Worm (Caenorhabditis elegans) whole organism, late embryonic: ENCODE measurements around the gene T19C3.3.
A peak's percentile ranks its signal among the peaks of the same experiment; 100 is the strongest.

Experiments used
- C38D4.7 ChIP-seq: fragments of 200-800 bp; sonication (Bioruptor generic); optimal IDR thresholded peaks from 2 replicates; lab custom pipeline; 2018; ENCODE audit warnings: mild to moderate bottlenecking, missing genetic modification characterization, moderate library complexity, missing compliant biosample characterization
- F13H6.1 ChIP-seq: sonication (generic microtip); optimal IDR thresholded peaks from 2 replicates; lab custom pipeline; 2016; ENCODE audit warnings: missing genetic modification characterization, missing compliant biosample characterization
- K02D7.2 ChIP-seq: sonication (generic microtip); optimal IDR thresholded peaks from 2 replicates; lab custom pipeline; 2017; ENCODE audit warnings: mild to moderate bottlenecking, missing genetic modification characterization, missing compliant biosample characterization
- T23F11.4 ChIP-seq: fragments of 200-800 bp; sonication (Bioruptor generic); optimal IDR thresholded peaks from 2 replicates; lab custom pipeline; 2018; ENCODE audit warnings: mild to moderate bottlenecking, missing genetic modification characterization, missing compliant biosample characterization
- ahr-1 ChIP-seq: sonication (generic microtip); optimal IDR thresholded peaks from 2 replicates; lab custom pipeline; 2016; ENCODE audit warnings: missing genetic modification characterization, missing compliant biosample characterization
- ama-1 ChIP-seq: fragments of 150-350 bp; optimal IDR thresholded peaks from 2 replicates; lab custom pipeline; 2014
- ceh-14 ChIP-seq: sonication (generic microtip); optimal IDR thresholded peaks from 2 replicates; lab custom pipeline; 2016; ENCODE audit warnings: missing genotype, missing genetic modification characterization, missing compliant biosample characterization
- ceh-18 ChIP-seq: sonication (generic microtip); optimal IDR thresholded peaks from 2 replicates; lab custom pipeline; 2016; ENCODE audit warnings: missing genetic modification characterization, missing compliant biosample characterization
- ceh-19 ChIP-seq: fragments of 200-800 bp; sonication (Bioruptor generic); optimal IDR thresholded peaks from 2 replicates; lab custom pipeline; 2018; ENCODE audit warnings: mild to moderate bottlenecking, missing genetic modification characterization, missing compliant biosample characterization
- ceh-2 ChIP-seq: sonication (generic microtip); optimal IDR thresholded peaks from 2 replicates; lab custom pipeline; 2016; ENCODE audit warnings: missing genotype, missing genetic modification characterization, missing compliant biosample characterization
- ceh-22 ChIP-seq: sonication (generic microtip); optimal IDR thresholded peaks from 2 replicates; lab custom pipeline; 2017; ENCODE audit warnings: missing biosample characterization, missing genetic modification characterization
- ceh-24 ChIP-seq: sonication (generic microtip); optimal IDR thresholded peaks from 2 replicates; lab custom pipeline; 2016; ENCODE audit warnings: mild to moderate bottlenecking, missing genetic modification characterization, missing compliant biosample characterization
- ceh-30 ChIP-seq: fragments of 150-350 bp; optimal IDR thresholded peaks from 2 replicates; lab custom pipeline; 2014; ENCODE audit warnings: missing biosample characterization, missing genetic modification characterization
- ceh-31 ChIP-seq: sonication (generic microtip); optimal IDR thresholded peaks from 2 replicates; lab custom pipeline; 2016; ENCODE audit warnings: missing genetic modification characterization, missing compliant biosample characterization
- ceh-34 ChIP-seq: sonication (generic microtip); optimal IDR thresholded peaks from 2 replicates; lab custom pipeline; 2016; ENCODE audit warnings: mild to moderate bottlenecking, missing genetic modification characterization, missing compliant biosample characterization
- ceh-45 ChIP-seq: fragments of 200-800 bp; sonication (Bioruptor generic); IDR thresholded peaks from 2 replicates; pipeline ENCODE4 v1.3.6; 2022; ENCODE audit warnings: missing genetic modification reagents, missing genetic modification characterization, missing compliant biosample characterization
- che-1 ChIP-seq: sonication (generic microtip); optimal IDR thresholded peaks from 2 replicates; lab custom pipeline; 2016; ENCODE audit warnings: mild to moderate bottlenecking, missing genetic modification characterization, missing compliant biosample characterization
- elt-4 ChIP-seq: sonication (generic microtip); optimal IDR thresholded peaks from 2 replicates; lab custom pipeline; 2016; ENCODE audit warnings: missing genetic modification characterization, missing compliant biosample characterization
- ets-4 ChIP-seq: sonication (generic microtip); optimal IDR thresholded peaks from 2 replicates; lab custom pipeline; 2016; ENCODE audit warnings: missing genetic modification characterization, missing compliant biosample characterization
- eyg-1 ChIP-seq: sonication (generic microtip); optimal IDR thresholded peaks from 2 replicates; lab custom pipeline; 2016; ENCODE audit warnings: missing genotype, missing genetic modification characterization, missing compliant biosample characterization
- fax-1 ChIP-seq: sonication (generic microtip); optimal IDR thresholded peaks from 2 replicates; lab custom pipeline; 2016; ENCODE audit warnings: missing genotype, missing genetic modification characterization, missing compliant biosample characterization
- fkh-10 ChIP-seq: fragments of 150-350 bp; optimal IDR thresholded peaks from 2 replicates; lab custom pipeline; 2014; ENCODE audit warnings: missing biosample characterization, missing genetic modification reagents, missing genetic modification characterization
- gmeb-2 ChIP-seq: sonication (generic microtip); optimal IDR thresholded peaks from 2 replicates; lab custom pipeline; 2016; ENCODE audit warnings: missing genetic modification characterization, inconsistent platforms, missing compliant biosample characterization
- hlh-13 ChIP-seq: fragments of 200-800 bp; sonication (Bioruptor generic); optimal IDR thresholded peaks from 2 replicates; lab custom pipeline; 2018; ENCODE audit warnings: mild to moderate bottlenecking, missing genetic modification characterization, missing compliant biosample characterization
- hlh-30 ChIP-seq: sonication (generic microtip); optimal IDR thresholded peaks from 2 replicates; lab custom pipeline; 2017; ENCODE audit warnings: antibody characterized with exemption, missing genetic modification characterization, missing compliant biosample characterization; ENCODE audit not compliant: insufficient read depth
- hlh-6 ChIP-seq: sonication (generic microtip); optimal IDR thresholded peaks from 2 replicates; lab custom pipeline; 2016; ENCODE audit warnings: missing genotype, missing genetic modification characterization, missing compliant biosample characterization
- hlh-8 ChIP-seq: sonication (generic microtip); optimal IDR thresholded peaks from 2 replicates; lab custom pipeline; 2016; ENCODE audit warnings: missing genotype, missing genetic modification characterization, missing compliant biosample characterization
- lim-6 ChIP-seq: sonication (generic microtip); optimal IDR thresholded peaks from 2 replicates; lab custom pipeline; 2016; ENCODE audit warnings: missing genetic modification characterization, missing compliant biosample characterization
- lin-11 ChIP-seq: fragments of 200-800 bp; sonication (Bioruptor generic); optimal IDR thresholded peaks from 2 replicates; lab custom pipeline; 2018; ENCODE audit warnings: mild to moderate bottlenecking, missing genetic modification characterization, missing compliant biosample characterization
- madf-2 ChIP-seq: sonication (generic microtip); optimal IDR thresholded peaks from 2 replicates; lab custom pipeline; 2017; ENCODE audit warnings: missing genetic modification characterization, missing compliant biosample characterization
- mec-3 ChIP-seq: sonication (generic microtip); optimal IDR thresholded peaks from 2 replicates; lab custom pipeline; 2016; ENCODE audit warnings: borderline replicate concordance, missing genetic modification characterization, missing compliant biosample characterization
- nhr-11 ChIP-seq: fragments of 150-350 bp; optimal IDR thresholded peaks from 2 replicates; lab custom pipeline; 2014; ENCODE audit warnings: missing biosample characterization, missing genetic modification characterization
- npax-4 ChIP-seq: sonication (generic microtip); optimal IDR thresholded peaks from 2 replicates; lab custom pipeline; 2016; ENCODE audit warnings: missing genetic modification characterization, missing compliant biosample characterization
- odd-2 ChIP-seq: sonication (generic microtip); optimal IDR thresholded peaks from 2 replicates; lab custom pipeline; 2017; ENCODE audit warnings: antibody characterized with exemption, mild to moderate bottlenecking, missing genetic modification characterization, missing compliant biosample characterization
- pag-3 ChIP-seq: sonication (generic microtip); optimal IDR thresholded peaks from 2 replicates; lab custom pipeline; 2016; ENCODE audit warnings: missing compliant biosample characterization, missing genetic modification characterization, borderline replicate concordance
- pat-9 ChIP-seq: fragments of 200-800 bp; sonication (Bioruptor generic); optimal IDR thresholded peaks from 2 replicates; lab custom pipeline; 2018; ENCODE audit warnings: mild to moderate bottlenecking, missing genetic modification characterization, moderate library complexity, missing compliant biosample characterization
- pax-1 ChIP-seq: fragments of 150-350 bp; optimal IDR thresholded peaks from 2 replicates; lab custom pipeline; 2014; ENCODE audit warnings: missing biosample characterization, missing genetic modification characterization
- pha-2 ChIP-seq: sonication (generic microtip); optimal IDR thresholded peaks from 2 replicates; lab custom pipeline; 2017; ENCODE audit warnings: mild to moderate bottlenecking, missing genetic modification characterization, missing compliant biosample characterization
- pha-4 ChIP-seq: fragments of 150-350 bp; optimal IDR thresholded peaks from 2 replicates; lab custom pipeline; 2018; ENCODE audit warnings: missing biosample characterization, missing genetic modification reagents, missing genetic modification characterization
- pqm-1 ChIP-seq: sonication (generic microtip); optimal IDR thresholded peaks from 2 replicates; lab custom pipeline; 2016; ENCODE audit warnings: missing genetic modification characterization, missing compliant biosample characterization
- pros-1 ChIP-seq: fragments of 150-350 bp; optimal IDR thresholded peaks from 2 replicates; lab custom pipeline; 2014; ENCODE audit warnings: missing biosample characterization, missing genetic modification reagents, missing genetic modification characterization
- ref-2 ChIP-seq: sonication (generic microtip); optimal IDR thresholded peaks from 2 replicates; lab custom pipeline; 2016; ENCODE audit warnings: missing genetic modification characterization, missing compliant biosample characterization
- sox-2 ChIP-seq: fragments of 200-800 bp; sonication (Bioruptor generic); IDR thresholded peaks from 2 replicates; pipeline ENCODE4 v1.3.6; 2022; ENCODE audit warnings: missing genetic modification reagents, missing genetic modification characterization, missing compliant biosample characterization
- sox-4 ChIP-seq: sonication (generic microtip); optimal IDR thresholded peaks from 2 replicates; lab custom pipeline; 2017; ENCODE audit warnings: mild to moderate bottlenecking, missing genetic modification characterization, inconsistent platforms, missing compliant biosample characterization
- tbx-2 ChIP-seq: sonication (generic microtip); optimal IDR thresholded peaks from 2 replicates; lab custom pipeline; 2016; ENCODE audit warnings: missing genetic modification characterization, missing compliant biosample characterization
- tbx-7 ChIP-seq: sonication (generic microtip); optimal IDR thresholded peaks from 2 replicates; lab custom pipeline; 2016; ENCODE audit warnings: missing genotype, missing genetic modification characterization, missing compliant biosample characterization
- ttx-3 ChIP-seq: sonication (generic microtip); optimal IDR thresholded peaks from 2 replicates; lab custom pipeline; 2016; ENCODE audit warnings: missing genetic modification reagents, missing genetic modification characterization, missing compliant biosample characterization
- unc-42 ChIP-seq: sonication (generic microtip); optimal IDR thresholded peaks from 2 replicates; lab custom pipeline; 2016; ENCODE audit warnings: missing genotype, missing genetic modification characterization, missing compliant biosample characterization
- zip-5 ChIP-seq: sonication (generic microtip); optimal IDR thresholded peaks from 2 replicates; lab custom pipeline; 2016; ENCODE audit warnings: missing genetic modification characterization, missing compliant biosample characterization
- ztf-16 ChIP-seq: sonication (generic microtip); optimal IDR thresholded peaks from 2 replicates; lab custom pipeline; 2017; ENCODE audit warnings: missing genetic modification characterization, missing compliant biosample characterization

Gene T19C3.3

DNA sequence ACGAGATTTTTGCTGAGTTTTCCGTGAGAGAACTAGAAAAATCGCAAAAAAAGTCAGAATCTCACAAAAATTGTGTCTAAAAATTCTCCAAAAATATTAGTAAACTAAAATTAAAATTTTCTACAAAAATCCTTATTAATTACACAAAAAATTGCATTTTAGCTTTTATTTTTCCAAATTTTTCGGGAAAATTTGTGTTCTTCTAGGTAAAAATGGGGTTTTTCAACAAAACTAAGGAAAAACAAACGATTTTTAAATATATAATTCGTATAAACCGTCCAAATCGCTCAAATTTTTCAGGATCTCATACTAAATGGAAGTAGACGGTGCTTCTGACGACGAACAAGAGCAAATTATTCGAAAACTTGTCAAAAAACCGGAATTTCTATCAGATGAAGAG, 27.4 kb upstream of the T19C3.3 start, which contains the start of gene W06E11.1:
Gene W06E11.1 (plus strand): TSS at position 301 of the 400 bp plus-strand sequence.
- TF ChIP-seq F13H6.1 (tag; lab: Kevin White, UChicago) (no peak), ceh-24 (tag; lab: Kevin White, UChicago) (no peak), ceh-34 (tag; lab: Kevin White, UChicago) (no peak), ceh-19 (GFP tag; lab: Kevin White, UChicago) (no peak), ceh-22 (no peak), sox-2 (GFP tag; lab: Robert Waterston, UW) (no peak), K02D7.2 (tag; lab: Kevin White, UChicago) (no peak), npax-4 (no peak), gmeb-2 (no peak), ceh-14 (tag; lab: Kevin White, UChicago) (no peak)

DNA sequence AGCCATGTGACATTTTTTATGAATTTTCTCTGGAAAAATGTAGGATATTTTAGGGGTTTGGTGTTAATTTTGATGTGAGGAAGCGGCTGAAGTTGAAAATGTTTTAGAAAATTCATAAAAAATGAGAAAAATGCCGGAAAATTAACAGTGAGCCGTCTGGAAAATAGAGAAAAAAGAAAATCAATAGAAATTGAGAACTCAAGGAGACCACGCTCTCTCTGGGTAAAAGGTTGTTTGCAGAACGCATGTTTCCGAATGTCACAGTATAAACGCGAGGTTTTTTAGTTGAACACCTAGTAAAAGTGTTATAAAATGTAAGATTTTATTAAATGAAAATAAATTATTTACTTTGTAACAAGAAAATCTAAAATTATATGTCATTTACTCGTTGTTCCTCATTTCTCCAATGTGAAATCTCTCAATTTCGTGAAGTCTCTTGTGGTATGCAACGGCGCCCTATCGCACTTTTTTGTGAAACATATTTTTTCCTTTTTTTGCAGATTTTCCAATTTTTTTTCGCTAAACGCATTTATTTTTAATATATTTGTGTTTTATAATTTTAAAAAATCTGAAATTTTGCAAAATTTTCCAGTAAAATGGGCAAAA, 26.0 kb upstream of the T19C3.3 start, which contains the start of the genes tag-266 and tag-267:
Gene tag-266 (minus strand): TSS at position 29 of the 606 bp plus-strand sequence.
Gene tag-267 (plus strand): TSS at position 593 of the 606 bp plus-strand sequence.
- TF ChIP-seq npax-4 (peak; percentile 21), ceh-19 (GFP tag; lab: Kevin White, UChicago) (peak; percentile 56), T23F11.4 (GFP tag; lab: Kevin White, UChicago) (peak; percentile 2), pros-1 (no peak), pag-3 (tag; lab: Kevin White, UChicago) (peak; percentile 22), hlh-8 (peak; percentile 96), sox-2 (GFP tag; lab: Robert Waterston, UW) (no peak), ceh-22 (no peak), tbx-2 (tag; lab: Kevin White, UChicago) (peak; percentile 92), ama-1 (lab: Kevin White, UChicago) (no peak), ceh-14 (tag; lab: Kevin White, UChicago) (peak; percentile 87), pha-4 (no peak), fkh-10 (GFP tag; lab: Kevin White, UChicago) (no peak), ceh-18 (tag; lab: Kevin White, UChicago) (peak; percentile 59), odd-2 (tag; lab: Kevin White, UChicago) (no peak), madf-2 (tag; lab: Kevin White, UChicago) (peak; percentile 34), eyg-1 (tag; lab: Kevin White, UChicago) (peak; percentile 61), che-1 (peak; percentile 24), nhr-11 (tag; lab: Kevin White, UChicago) (no peak), fax-1 (tag; lab: Kevin White, UChicago) (peak; percentile 93), zip-5 (tag; lab: Kevin White, UChicago) (peak; percentile 98), ahr-1 (tag; lab: Kevin White, UChicago) (peak; percentile 94), tbx-7 (tag; lab: Kevin White, UChicago) (peak; percentile 87), hlh-30 (no peak), hlh-6 (tag; lab: Kevin White, UChicago) (no peak), C38D4.7 (GFP tag; lab: Kevin White, UChicago) (peak; percentile 53), ceh-34 (tag; lab: Kevin White, UChicago) (peak; percentile 69), lim-6 (tag; lab: Kevin White, UChicago) (peak; percentile 76), elt-4 (tag; lab: Kevin White, UChicago) (no peak), mec-3 (peak; percentile 25), pha-2 (tag; lab: Kevin White, UChicago) (peak; percentile 85), ets-4 (tag; lab: Kevin White, UChicago) (peak; percentile 89), ceh-30 (tag; lab: Kevin White, UChicago) (no peak), pax-1 (tag; lab: Kevin White, UChicago) (no peak), hlh-13 (GFP tag; lab: Kevin White, UChicago) (no peak), sox-4 (tag; lab: Kevin White, UChicago) (peak; percentile 31), ztf-16 (tag; lab: Kevin White, UChicago) (peak; percentile 78), ceh-2 (tag; lab: Kevin White, UChicago) (peak; percentile 89), ceh-45 (GFP tag; lab: Robert Waterston, UW) (no peak), pqm-1 (tag; lab: Kevin White, UChicago) (peak; percentile 95), pat-9 (tag; lab: Kevin White, UChicago) (no peak), unc-42 (tag; lab: Kevin White, UChicago) (peak; percentile 66), ref-2 (peak; percentile 95), lin-11 (tag; lab: Kevin White, UChicago) (no peak), ceh-31 (tag; lab: Kevin White, UChicago) (peak; percentile 95), ttx-3 (tag; lab: Kevin White, UChicago) (peak; percentile 58)
